Fruit fly (Drosophila melanogaster) whole organism, embryonic: ENCODE data around the gene CG17169.

ENCODE experiments used
- ATbp ChIP-seq: fragments of 200-800 bp; sonication (Bioruptor generic); optimal IDR thresholded peaks from 2 replicates; lab custom pipeline; 2017; ENCODE audit warnings: missing biosample characterization, mild to moderate bottlenecking, missing genetic modification characterization, missing genetic modification reagents
- Aef1 ChIP-seq: fragments of 200-800 bp; sonication (Bioruptor generic); IDR thresholded peaks from 3 replicates; pipeline ENCODE4 v1.3.6; 2022; ENCODE audit warnings: missing biosample characterization, missing genetic modification characterization
- Awh ChIP-seq: fragments of 200-800 bp; sonication (Bioruptor generic); IDR thresholded peaks from 2 replicates; pipeline ENCODE4, ENCODE4 v1.3.6; 2022; ENCODE audit warnings: missing biosample characterization, missing genetic modification characterization
- BEAF-32 ChIP-seq: fragments of 200-800 bp; sonication (Bioruptor generic); optimal IDR thresholded peaks from 3 replicates; lab custom pipeline; 2017; ENCODE audit warnings: missing biosample characterization, missing genetic modification characterization, mild to moderate bottlenecking, moderate library complexity, missing genetic modification reagents
- Bdp1 ChIP-seq: fragments of 200-800 bp; sonication (Bioruptor generic); optimal IDR thresholded peaks from 3 replicates; lab custom pipeline; 2016; ENCODE audit warnings: missing biosample characterization, missing genetic modification characterization
- CG11696 ChIP-seq: fragments of 200-800 bp; sonication (Bioruptor generic); IDR thresholded peaks from 2 replicates; pipeline ENCODE4 v1.3.6; 2022; ENCODE audit warnings: missing biosample characterization, missing genetic modification characterization
- CG12071 ChIP-seq: fragments of 200-800 bp; sonication (Bioruptor generic); optimal IDR thresholded peaks from 3 replicates; lab custom pipeline; 2018; ENCODE audit warnings: missing biosample characterization, mild to moderate bottlenecking, missing genetic modification characterization
- CG12104 ChIP-seq: fragments of 200-800 bp; sonication (Bioruptor generic); optimal IDR thresholded peaks from 3 replicates; lab custom pipeline; 2016; ENCODE audit warnings: missing biosample characterization, missing genetic modification characterization
- CG14860 ChIP-seq: fragments of 200-800 bp; sonication (Bioruptor generic); IDR thresholded peaks from 3 replicates; pipeline ENCODE4 v1.3.6; 2022; ENCODE audit warnings: missing biosample characterization, missing genetic modification characterization; ENCODE audit not compliant: partially characterized antibody
- CG15479 ChIP-seq: fragments of 200-800 bp; sonication (Bioruptor generic); optimal IDR thresholded peaks from 3 replicates; lab custom pipeline; 2019; ENCODE audit warnings: missing biosample characterization, mild to moderate bottlenecking, missing genetic modification characterization, moderate library complexity
- CG17186 ChIP-seq: fragments of 200-800 bp; sonication (Bioruptor generic); optimal IDR thresholded peaks from 3 replicates; lab custom pipeline; 2017; ENCODE audit warnings: missing biosample characterization, missing genetic modification reagents, missing genetic modification characterization
- CG2678 ChIP-seq: fragments of 200-800 bp; sonication (Bioruptor generic); optimal IDR thresholded peaks from 3 replicates; lab custom pipeline; 2019; ENCODE audit warnings: missing biosample characterization, mild to moderate bottlenecking, missing genetic modification characterization, moderate library complexity
- CG4282 ChIP-seq: fragments of 200-800 bp; sonication (Bioruptor generic); optimal IDR thresholded peaks from 2 replicates; lab custom pipeline; 2016; ENCODE audit warnings: missing biosample characterization, missing genetic modification characterization
- CG43689 ChIP-seq: fragments of 200-800 bp; sonication (Bioruptor generic); IDR thresholded peaks from 2 replicates; pipeline ENCODE4 v1.3.6; 2022; ENCODE audit warnings: missing biosample characterization, missing genetic modification characterization
- CG5245 ChIP-seq: fragments of 200-800 bp; sonication (Bioruptor generic); optimal IDR thresholded peaks from 3 replicates; lab custom pipeline; 2016; ENCODE audit warnings: missing biosample characterization, missing genetic modification characterization
- CG9932 ChIP-seq: fragments of 200-800 bp; sonication (Bioruptor generic); IDR thresholded peaks from 2 replicates; pipeline ENCODE4 v1.3.6; 2022; ENCODE audit warnings: missing biosample characterization, missing genetic modification characterization
- CTCF ChIP-seq: fragments of 200-800 bp; sonication (Bioruptor generic); optimal IDR thresholded peaks from 2 replicates; lab custom pipeline; 2017; ENCODE audit warnings: missing biosample characterization, mild to moderate bottlenecking, missing genetic modification characterization, moderate library complexity
- Gsc ChIP-seq: fragments of 200-800 bp; sonication (Bioruptor generic); IDR thresholded peaks from 2 replicates; pipeline ENCODE4 v1.3.6; 2022; ENCODE audit warnings: missing biosample characterization, missing genetic modification characterization
- HHEX ChIP-seq: fragments of 200-800 bp; sonication (Bioruptor generic); optimal IDR thresholded peaks from 3 replicates; lab custom pipeline; 2017; ENCODE audit warnings: missing biosample characterization, mild to moderate bottlenecking, missing genetic modification characterization, missing genetic modification reagents
- HLH3B ChIP-seq: fragments of 200-800 bp; sonication (Bioruptor generic); IDR thresholded peaks from 2 replicates; pipeline ENCODE4 v1.3.6; 2022; ENCODE audit warnings: missing biosample characterization, missing genetic modification characterization
- Hand ChIP-seq: fragments of 200-800 bp; sonication (Bioruptor generic); optimal IDR thresholded peaks from 2 replicates; lab custom pipeline; 2017; ENCODE audit warnings: mild to moderate bottlenecking, missing biosample characterization, missing genetic modification reagents, missing genetic modification characterization
- HmgZ ChIP-seq: fragments of 200-800 bp; sonication (Bioruptor generic); optimal IDR thresholded peaks from 2 replicates; lab custom pipeline; 2018; ENCODE audit warnings: missing biosample characterization, mild to moderate bottlenecking, missing genetic modification characterization
- Hmx ChIP-seq: fragments of 200-800 bp; sonication (Bioruptor generic); optimal IDR thresholded peaks from 2 replicates; lab custom pipeline; 2016; ENCODE audit warnings: missing biosample characterization, missing genetic modification characterization
- Spps ChIP-seq: fragments of 200-800 bp; sonication (Bioruptor generic); optimal IDR thresholded peaks from 2 replicates; lab custom pipeline; 2018; ENCODE audit warnings: missing biosample characterization, mild to moderate bottlenecking, missing genetic modification characterization
- Stat92E ChIP-seq, 3 experiments: fragments of >200 bp in 2 of 3; fragments of 200-800 bp in 1 of 3; sonication (Bioruptor generic) in 1 of 3; optimal IDR thresholded peaks; 2 replicates each; lab custom pipeline; 2017 to 2019; ENCODE audit warnings: missing biosample characterization in 3 of 3, missing genetic modification characterization in 3 of 3, mild to moderate bottlenecking in 1 of 3, moderate library complexity in 1 of 3
- Tbp ChIP-seq: fragments of >200 bp; optimal IDR thresholded peaks from 2 replicates; lab custom pipeline; 2018; ENCODE audit warnings: missing biosample characterization, missing genetic modification characterization
- Xrp1 ChIP-seq: fragments of 200-800 bp; sonication (Bioruptor generic); IDR thresholded peaks from 2 replicates; pipeline ENCODE4 v1.3.6; 2022; ENCODE audit warnings: missing biosample characterization, missing genetic modification characterization
- YL-1 ChIP-seq: fragments of 200-800 bp; sonication (Bioruptor generic); optimal IDR thresholded peaks from 3 replicates; lab custom pipeline; 2017; ENCODE audit warnings: missing biosample characterization, mild to moderate bottlenecking, missing genetic modification characterization
- bcd ChIP-seq: fragments of 200-800 bp; sonication (Bioruptor generic); optimal IDR thresholded peaks from 2 replicates; lab custom pipeline; 2017; ENCODE audit warnings: missing biosample characterization, mild to moderate bottlenecking, missing genetic modification characterization
- bsh ChIP-seq, 2 experiments: fragments of 200-800 bp; sonication (Bioruptor generic); optimal IDR thresholded peaks; 2 replicates each; lab custom pipeline; 2017 to 2018; ENCODE audit warnings: mild to moderate bottlenecking in 2 of 2, missing biosample characterization in 2 of 2, missing genetic modification characterization in 2 of 2, moderate library complexity in 1 of 2
- crc ChIP-seq: fragments of 200-800 bp; sonication (Bioruptor generic); optimal IDR thresholded peaks from 2 replicates; lab custom pipeline; 2016; ENCODE audit warnings: missing biosample characterization, missing genetic modification characterization
- da ChIP-seq: fragments of 200-800 bp; sonication (Bioruptor generic); optimal IDR thresholded peaks from 2 replicates; lab custom pipeline; 2016; ENCODE audit warnings: missing biosample characterization, missing genetic modification characterization
- dimm ChIP-seq: fragments of 200-800 bp; sonication (Bioruptor generic); IDR thresholded peaks from 2 replicates; pipeline ENCODE4 v1.3.6; 2022; ENCODE audit warnings: missing biosample characterization, missing genetic modification characterization
- esg ChIP-seq: fragments of 200-800 bp; sonication (Bioruptor generic); conservative IDR thresholded peaks from 2 replicates; pipeline ENCODE4 v1.3.6; 2022; ENCODE audit warnings: missing biosample characterization, missing genetic modification characterization
- gfzf ChIP-seq: fragments of 200-800 bp; sonication (Bioruptor generic); optimal IDR thresholded peaks from 2 replicates; lab custom pipeline; 2016; ENCODE audit warnings: missing biosample characterization, mild to moderate bottlenecking, missing genetic modification characterization, moderate library complexity
- grn ChIP-seq: fragments of 200-800 bp; sonication (Bioruptor generic); optimal IDR thresholded peaks from 3 replicates; lab custom pipeline; 2017; ENCODE audit warnings: missing biosample characterization, missing genetic modification characterization
- gsb ChIP-seq: fragments of 200-800 bp; sonication (Bioruptor generic); IDR thresholded peaks from 2 replicates; pipeline ENCODE4 v1.3.6; 2022; ENCODE audit warnings: missing biosample characterization, missing genetic modification characterization
- ham ChIP-seq: fragments of 200-800 bp; sonication (Bioruptor generic); IDR thresholded peaks from 2 replicates; pipeline ENCODE4 v1.3.6; 2022; ENCODE audit warnings: missing biosample characterization, missing genetic modification characterization
- jigr1 ChIP-seq: fragments of 200-800 bp; sonication (Bioruptor generic); IDR thresholded peaks from 3 replicates; pipeline ENCODE4 v1.3.6; 2022; ENCODE audit warnings: missing biosample characterization, missing genetic modification characterization
- klu ChIP-seq: fragments of 200-800 bp; sonication (Bioruptor generic); IDR thresholded peaks from 2 replicates; pipeline ENCODE4 v1.3.6; 2022; ENCODE audit warnings: missing biosample characterization, missing genetic modification characterization
- lilli ChIP-seq: fragments of 200-800 bp; sonication (Bioruptor generic); optimal IDR thresholded peaks from 3 replicates; lab custom pipeline; 2016; ENCODE audit warnings: missing biosample characterization, missing genetic modification characterization
- oc ChIP-seq: fragments of 200-800 bp; sonication (Bioruptor generic); optimal IDR thresholded peaks from 2 replicates; lab custom pipeline; 2018; ENCODE audit warnings: missing biosample characterization, mild to moderate bottlenecking, missing genetic modification characterization, moderate library complexity
- pzg ChIP-seq: fragments of 200-800 bp; sonication (Bioruptor generic); optimal IDR thresholded peaks from 3 replicates; lab custom pipeline; 2018; ENCODE audit warnings: missing biosample characterization, mild to moderate bottlenecking, missing genetic modification characterization, moderate library complexity
- row ChIP-seq: fragments of 200-800 bp; sonication (Bioruptor generic); IDR thresholded peaks from 3 replicates; pipeline ENCODE4 v1.3.6; 2022; ENCODE audit warnings: missing biosample characterization, missing genetic modification characterization
- sc ChIP-seq, 3 experiments: fragments of >200 bp in 2 of 3; fragments of 200-800 bp in 1 of 3; sonication (Bioruptor generic) in 1 of 3; optimal IDR thresholded peaks; 2 replicates in 2 of 3; 3 replicates in 1 of 3; lab custom pipeline; 2017; ENCODE audit warnings: mild to moderate bottlenecking in 1 of 3, missing biosample characterization in 1 of 3, missing genetic modification characterization in 1 of 3, missing genetic modification reagents in 1 of 3
- sd ChIP-seq: fragments of 200-800 bp; sonication (Bioruptor generic); optimal IDR thresholded peaks from 3 replicates; lab custom pipeline; 2018; ENCODE audit warnings: missing biosample characterization, mild to moderate bottlenecking, missing genetic modification characterization, moderate library complexity
- sens ChIP-seq: fragments of 200-800 bp; sonication (Bioruptor generic); peaks from one replicate; lab custom pipeline; 2016; ENCODE audit warnings: missing biosample characterization, missing genetic modification characterization
- tap ChIP-seq: fragments of 200-800 bp; optimal IDR thresholded peaks from 3 replicates; lab custom pipeline; 2019; ENCODE audit warnings: missing biosample characterization, mild to moderate bottlenecking, missing genetic modification characterization, moderate library complexity
- tna ChIP-seq: fragments of 200-800 bp; sonication (Bioruptor generic); IDR thresholded peaks from 2 replicates; pipeline ENCODE4 v1.3.6; 2022; ENCODE audit warnings: missing biosample characterization, missing genetic modification characterization; ENCODE audit not compliant: partially characterized antibody
- unc-4 ChIP-seq: fragments of 200-800 bp; sonication (Bioruptor generic); IDR thresholded peaks from 2 replicates; pipeline ENCODE4 v1.3.6; 2022; ENCODE audit warnings: missing biosample characterization, missing genetic modification characterization; ENCODE audit not compliant: partially characterized antibody
- wdn ChIP-seq: fragments of 200-800 bp; sonication (Bioruptor generic); IDR thresholded peaks from 2 replicates; pipeline ENCODE4 v1.3.6; 2022; ENCODE audit warnings: missing biosample characterization, missing genetic modification characterization
- wor ChIP-seq: fragments of 200-800 bp; sonication (Bioruptor generic); IDR thresholded peaks from 2 replicates; pipeline ENCODE4 v1.3.6; 2022; ENCODE audit warnings: missing biosample characterization, missing genetic modification characterization

Gene CG17169

DNA sequence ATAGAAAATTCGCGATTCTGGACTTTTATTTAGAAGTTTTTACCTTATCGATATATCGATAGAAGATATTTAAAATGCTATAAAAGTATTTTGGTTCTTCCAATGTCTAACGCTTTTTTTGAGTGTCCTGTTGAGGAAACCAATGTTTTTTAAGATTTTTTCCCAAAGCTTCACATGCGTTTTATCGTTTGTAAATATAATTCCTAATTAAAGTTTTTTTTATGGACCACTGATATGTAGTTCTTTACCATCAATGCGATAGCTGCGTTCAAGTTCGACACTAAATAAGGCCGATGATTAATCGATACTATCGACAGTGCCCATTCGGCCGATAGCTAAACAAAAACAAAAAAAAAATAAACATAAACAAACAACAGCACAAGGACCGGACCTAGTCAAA is 21.2 kb downstream of the CG17169 start, which contains the start of gene ATbp (continued):
- TF ChIP-seq CG17186 (GFP tag; lab: Kevin White, UChicago) (no peak), Spps (tag; lab: Kevin White, UChicago) (no peak), gfzf (GFP tag; lab: Kevin White, UChicago) (peak; percentile 20), Hand (GFP tag; lab: Kevin White, UChicago) (no peak), esg (GFP tag; lab: Robert Waterston, UW) (no peak), CG4282 (GFP tag; lab: Kevin White, UChicago) (no peak), HmgZ (no peak), dimm (GFP tag; lab: Robert Waterston, UW) (no peak), gsb (GFP tag; lab: Robert Waterston, UW) (no peak), CG11696 (GFP tag; lab: Robert Waterston, UW) (no peak), HHEX (no peak), HLH3B (GFP tag; lab: Robert Waterston, UW) (no peak), CG12071 (GFP tag; lab: Kevin White, UChicago) (no peak), Gsc (GFP tag; lab: Robert Waterston, UW) (no peak), CG14860 (GFP tag; lab: Robert Waterston, UW) (peak; percentile 96), YL-1 (no peak), sd (no peak), unc-4 (GFP tag; lab: Robert Waterston, UW) (peak; percentile 81), Tbp (GFP tag; lab: Kevin White, UChicago) (no peak), bsh (GFP tag; optimal IDR thresholded peaks at IDR 0.05; lab: Kevin White, UChicago) (no peak), wdn (no peak), da (no peak), CTCF (GFP tag; lab: Kevin White, UChicago) (peak; percentile 2), jigr1 (no peak), grn (GFP tag; lab: Kevin White, UChicago) (no peak), Xrp1 (GFP tag; lab: Robert Waterston, UW) (no peak), bcd (GFP tag; lab: Kevin White, UChicago) (no peak), Hmx (GFP tag; lab: Kevin White, UChicago) (no peak), pzg (GFP tag; lab: Kevin White, UChicago) (peak; percentile 20), CG9932 (GFP tag; lab: Robert Waterston, UW) (peak; percentile 56; the same call in 1 of the 2 replicates), CG12104 (GFP tag; lab: Kevin White, UChicago) (no peak), tna (GFP tag; lab: Robert Waterston, UW) (peak; percentile 85), klu (GFP tag; lab: Robert Waterston, UW) (no peak), ATbp (GFP tag; lab: Kevin White, UChicago) (no peak), CG15479 (GFP tag; lab: Kevin White, UChicago) (no peak), CG43689 (GFP tag; lab: Robert Waterston, UW) (no peak), wor (GFP tag; lab: Robert Waterston, UW) (no peak), crc (GFP tag; lab: Kevin White, UChicago) (no peak), ham (GFP tag; lab: Robert Waterston, UW) (no peak), sens (peak; percentile 78), sc (optimal IDR thresholded peaks at IDR 0.05; lab: Kevin White, UChicago) (no peak), sc (GFP tag; optimal IDR thresholded peaks at IDR 0.05; lab: Kevin White, UChicago) (no peak), tap (tag; lab: Kevin White, UChicago) (no peak), Awh (GFP tag; lab: Robert Waterston, UW) (no peak), Aef1 (GFP tag; lab: Robert Waterston, UW) (peak; percentile 45; the same call in 1 of the 3 replicates), BEAF-32 (peak; percentile 91), CG2678 (tag; lab: Kevin White, UChicago) (no peak), row (GFP tag; lab: Robert Waterston, UW) (peak; percentile 75), lilli (no peak), Bdp1 (GFP tag; lab: Kevin White, UChicago) (no peak), oc (no peak), CG5245 (GFP tag; lab: Kevin White, UChicago) (no peak), Stat92E (GFP tag; optimal IDR thresholded peaks at IDR 0.05; lab: Kevin White, UChicago) (no peak)
